Fruit fly (Drosophila melanogaster): ENCODE results near the gene AOX2.

- TF ChIP-seq CTCF (optimal IDR thresholded peaks at IDR 0.05) (no peak), CG8478 (optimal IDR thresholded peaks at IDR 0.05) (no peak)
These were observed 5.1 kb downstream of the AOX2 start, which contains the start of gene AOX1 for dm6 chr3R:15536918-15537716.
